Fruit fly (Drosophila melanogaster) whole organism, embryonic: ENCODE measurements around the gene CG6959.

ENCODE experiments used
- Ada2b ChIP-seq: fragments of 200-800 bp; sonication (Bioruptor generic); IDR thresholded peaks from 2 replicates; pipeline ENCODE4 v1.3.6; 2022; ENCODE audit warnings: missing biosample characterization, missing genetic modification characterization
- Atf3 ChIP-seq: fragments of 200-800 bp; sonication (Bioruptor generic); optimal IDR thresholded peaks from 3 replicates; lab custom pipeline; 2016; ENCODE audit warnings: missing biosample characterization, missing genetic modification characterization
- BEAF-32 ChIP-seq: fragments of 200-800 bp; sonication (Bioruptor generic); optimal IDR thresholded peaks from 3 replicates; lab custom pipeline; 2017; ENCODE audit warnings: missing biosample characterization, missing genetic modification characterization, mild to moderate bottlenecking, moderate library complexity, missing genetic modification reagents
- BtbVII ChIP-seq: fragments of 200-800 bp; sonication (Bioruptor generic); optimal IDR thresholded peaks from 3 replicates; lab custom pipeline; 2017; ENCODE audit warnings: missing biosample characterization, mild to moderate bottlenecking, missing genetic modification characterization
- CG10209 ChIP-seq: fragments of 200-800 bp; sonication (Bioruptor generic); optimal IDR thresholded peaks from 3 replicates; lab custom pipeline; 2017; ENCODE audit warnings: missing biosample characterization, mild to moderate bottlenecking, missing genetic modification characterization, missing genetic modification reagents
- CG10431 ChIP-seq: fragments of 200-800 bp; sonication (Bioruptor generic); optimal IDR thresholded peaks from 3 replicates; lab custom pipeline; 2018; ENCODE audit warnings: missing biosample characterization, mild to moderate bottlenecking, missing genetic modification characterization
- CG11696 ChIP-seq: fragments of 200-800 bp; sonication (Bioruptor generic); IDR thresholded peaks from 2 replicates; pipeline ENCODE4 v1.3.6; 2022; ENCODE audit warnings: missing biosample characterization, missing genetic modification characterization
- CG14860 ChIP-seq: fragments of 200-800 bp; sonication (Bioruptor generic); IDR thresholded peaks from 3 replicates; pipeline ENCODE4 v1.3.6; 2022; ENCODE audit warnings: missing biosample characterization, missing genetic modification characterization; ENCODE audit not compliant: partially characterized antibody
- CG15073 ChIP-seq: fragments of 200-800 bp; sonication (Bioruptor generic); optimal IDR thresholded peaks from 2 replicates; lab custom pipeline; 2016; ENCODE audit warnings: missing biosample characterization, missing genetic modification characterization
- CG1603 ChIP-seq: fragments of 200-800 bp; sonication (Bioruptor generic); optimal IDR thresholded peaks from 2 replicates; lab custom pipeline; 2019; ENCODE audit warnings: missing biosample characterization, mild to moderate bottlenecking, missing genetic modification characterization, moderate library complexity
- CG17186 ChIP-seq: fragments of 200-800 bp; sonication (Bioruptor generic); optimal IDR thresholded peaks from 3 replicates; lab custom pipeline; 2017; ENCODE audit warnings: missing biosample characterization, missing genetic modification reagents, missing genetic modification characterization
- CG31388 ChIP-seq: fragments of 200-800 bp; sonication (Bioruptor generic); optimal IDR thresholded peaks from 2 replicates; lab custom pipeline; 2016; ENCODE audit warnings: missing biosample characterization, missing genetic modification characterization
- CG3847 ChIP-seq: fragments of 200-800 bp; sonication (Bioruptor generic); IDR thresholded peaks from 2 replicates; pipeline ENCODE4 v1.3.6; 2022; ENCODE audit warnings: missing biosample characterization, missing genetic modification characterization
- CG3995 ChIP-seq: fragments of 200-800 bp; sonication (Bioruptor generic); optimal IDR thresholded peaks from 3 replicates; lab custom pipeline; 2016; ENCODE audit warnings: missing biosample characterization, missing genetic modification characterization
- CG4360 ChIP-seq: fragments of 200-800 bp; sonication (Bioruptor generic); IDR thresholded peaks from 2 replicates; pipeline ENCODE4 v1.3.6; 2022; ENCODE audit warnings: missing biosample characterization, missing genetic modification characterization
- CG6272 ChIP-seq: fragments of 200-800 bp; sonication (Bioruptor generic); IDR thresholded peaks from 2 replicates; pipeline ENCODE4 v1.3.6; 2022; ENCODE audit warnings: missing biosample characterization, missing genetic modification characterization
- CG6791 ChIP-seq: fragments of 200-800 bp; sonication (Bioruptor generic); IDR thresholded peaks from 3 replicates; pipeline ENCODE4 v1.3.6; 2022; ENCODE audit warnings: missing biosample characterization, missing genetic modification characterization; ENCODE audit not compliant: partially characterized antibody
- CG7963 ChIP-seq: fragments of 200-800 bp; sonication (Bioruptor generic); IDR thresholded peaks from 3 replicates; pipeline ENCODE4 v1.3.6; 2022; ENCODE audit warnings: missing biosample characterization, missing genetic modification characterization; ENCODE audit not compliant: partially characterized antibody
- CG9609 ChIP-seq: fragments of 200-800 bp; sonication (Bioruptor generic); optimal IDR thresholded peaks from 3 replicates; lab custom pipeline; 2016; ENCODE audit warnings: missing biosample characterization, missing genetic modification characterization
- D19A ChIP-seq: fragments of 200-800 bp; optimal IDR thresholded peaks from 3 replicates; lab custom pipeline; 2019; ENCODE audit warnings: missing biosample characterization, mild to moderate bottlenecking, missing genetic modification characterization, moderate library complexity
- Doc3 ChIP-seq: fragments of 200-800 bp; sonication (Bioruptor generic); IDR thresholded peaks from 3 replicates; pipeline ENCODE4 v1.3.6; 2022; ENCODE audit warnings: missing biosample characterization, missing genetic modification characterization; ENCODE audit not compliant: partially characterized antibody
- HHEX ChIP-seq: fragments of 200-800 bp; sonication (Bioruptor generic); optimal IDR thresholded peaks from 3 replicates; lab custom pipeline; 2017; ENCODE audit warnings: missing biosample characterization, mild to moderate bottlenecking, missing genetic modification characterization, missing genetic modification reagents
- HLH4C ChIP-seq: fragments of 200-800 bp; sonication (Bioruptor generic); IDR thresholded peaks from 3 replicates; pipeline ENCODE4 v1.3.6; 2022; ENCODE audit warnings: missing biosample characterization, missing genetic modification characterization; ENCODE audit not compliant: partially characterized antibody
- Lhr ChIP-seq: fragments of 200-800 bp; sonication (Bioruptor generic); optimal IDR thresholded peaks from 3 replicates; lab custom pipeline; 2017; ENCODE audit warnings: mild to moderate bottlenecking, missing biosample characterization, missing genetic modification reagents, missing genetic modification characterization
- Lpt ChIP-seq: fragments of >200 bp; optimal IDR thresholded peaks from 2 replicates; lab custom pipeline; 2018; ENCODE audit warnings: missing biosample characterization, missing genetic modification characterization
- MESR4 ChIP-seq: fragments of 200-800 bp; sonication (Bioruptor generic); optimal IDR thresholded peaks from 2 replicates; lab custom pipeline; 2018; ENCODE audit warnings: missing biosample characterization, mild to moderate bottlenecking, missing genetic modification characterization, moderate library complexity
- Pdp1 ChIP-seq, 2 experiments: fragments of 200-800 bp; sonication (Bioruptor generic); optimal IDR thresholded peaks; 3 replicates each; lab custom pipeline; 2016; ENCODE audit warnings: missing biosample characterization in 2 of 2, missing genetic modification characterization in 2 of 2, mild to moderate bottlenecking in 1 of 2, moderate library complexity in 1 of 2
- Scr ChIP-seq: fragments of 200-800 bp; sonication (Bioruptor generic); IDR thresholded peaks from 2 replicates; pipeline ENCODE4 v1.3.6; 2022; ENCODE audit warnings: missing biosample characterization, missing genetic modification characterization; ENCODE audit not compliant: partially characterized antibody
- Six4 ChIP-seq: fragments of 200-800 bp; sonication (Bioruptor generic); optimal IDR thresholded peaks from 2 replicates; lab custom pipeline; 2016; ENCODE audit warnings: missing biosample characterization, missing genetic modification characterization
- Sox102F ChIP-seq: fragments of 200-800 bp; sonication (Bioruptor generic); optimal IDR thresholded peaks from 2 replicates; lab custom pipeline; 2018; ENCODE audit warnings: missing biosample characterization, mild to moderate bottlenecking, missing genetic modification characterization, moderate library complexity
- Sry-δ ChIP-seq: fragments of 200-800 bp; sonication (Bioruptor generic); optimal IDR thresholded peaks from 2 replicates; lab custom pipeline; 2016; ENCODE audit warnings: missing biosample characterization, missing genetic modification characterization
- Stat92E ChIP-seq, 3 experiments: fragments of >200 bp in 2 of 3; fragments of 200-800 bp in 1 of 3; sonication (Bioruptor generic) in 1 of 3; optimal IDR thresholded peaks; 2 replicates each; lab custom pipeline; 2017 to 2019; ENCODE audit warnings: missing biosample characterization in 3 of 3, missing genetic modification characterization in 3 of 3, mild to moderate bottlenecking in 1 of 3, moderate library complexity in 1 of 3
- amos ChIP-seq: fragments of 200-800 bp; sonication (Bioruptor generic); IDR thresholded peaks from 2 replicates; pipeline ENCODE4 v1.3.6; 2022; ENCODE audit warnings: missing biosample characterization, missing genetic modification characterization; ENCODE audit not compliant: partially characterized antibody
- crc ChIP-seq: fragments of 200-800 bp; sonication (Bioruptor generic); optimal IDR thresholded peaks from 2 replicates; lab custom pipeline; 2016; ENCODE audit warnings: missing biosample characterization, missing genetic modification characterization
- gcm2 ChIP-seq: fragments of 200-800 bp; sonication (Bioruptor generic); optimal IDR thresholded peaks from 2 replicates; lab custom pipeline; 2016; ENCODE audit warnings: missing biosample characterization, missing genetic modification characterization
- gem ChIP-seq: fragments of 200-800 bp; sonication (Bioruptor generic); optimal IDR thresholded peaks from 2 replicates; lab custom pipeline; 2019; ENCODE audit warnings: missing biosample characterization, mild to moderate bottlenecking, missing genetic modification characterization, moderate library complexity
- gro ChIP-seq: fragments of 200-800 bp; sonication (Bioruptor generic); optimal IDR thresholded peaks from 2 replicates; lab custom pipeline; 2016; ENCODE audit warnings: missing biosample characterization, missing genetic modification characterization
- knrl ChIP-seq: fragments of 200-800 bp; sonication (Bioruptor generic); IDR thresholded peaks from 3 replicates; pipeline ENCODE4 v1.3.6; 2022; ENCODE audit warnings: missing biosample characterization, missing genetic modification characterization; ENCODE audit not compliant: partially characterized antibody
- mam ChIP-seq: fragments of 200-800 bp; sonication (Bioruptor generic); optimal IDR thresholded peaks from 3 replicates; lab custom pipeline; 2016; ENCODE audit warnings: missing biosample characterization, missing genetic modification characterization
- odd ChIP-seq: fragments of 200-800 bp; sonication (Bioruptor generic); optimal IDR thresholded peaks from 2 replicates; lab custom pipeline; 2017; ENCODE audit warnings: missing biosample characterization, mild to moderate bottlenecking, missing genetic modification characterization
- pho ChIP-seq: fragments of 200-800 bp; sonication (Bioruptor generic); optimal IDR thresholded peaks from 2 replicates; lab custom pipeline; 2016; ENCODE audit warnings: missing biosample characterization, missing genetic modification characterization
- pzg ChIP-seq: fragments of 200-800 bp; sonication (Bioruptor generic); optimal IDR thresholded peaks from 3 replicates; lab custom pipeline; 2018; ENCODE audit warnings: missing biosample characterization, mild to moderate bottlenecking, missing genetic modification characterization, moderate library complexity
- ranshi ChIP-seq: fragments of 200-800 bp; sonication (Bioruptor generic); IDR thresholded peaks from 2 replicates; pipeline ENCODE4 v1.3.6; 2022; ENCODE audit warnings: missing biosample characterization, missing genetic modification characterization
- repo ChIP-seq: fragments of 200-800 bp; sonication (Bioruptor generic); optimal IDR thresholded peaks from 2 replicates; lab custom pipeline; 2016; ENCODE audit warnings: missing biosample characterization, missing genetic modification characterization
- row ChIP-seq: fragments of 200-800 bp; sonication (Bioruptor generic); IDR thresholded peaks from 3 replicates; pipeline ENCODE4 v1.3.6; 2022; ENCODE audit warnings: missing biosample characterization, missing genetic modification characterization
- sens ChIP-seq: fragments of 200-800 bp; sonication (Bioruptor generic); peaks from one replicate; lab custom pipeline; 2016; ENCODE audit warnings: missing biosample characterization, missing genetic modification characterization
- slbo ChIP-seq: fragments of 200-800 bp; sonication (Bioruptor generic); IDR thresholded peaks from 2 replicates; pipeline ENCODE4 v1.3.6; 2022; ENCODE audit warnings: missing biosample characterization, missing genetic modification characterization
- tna ChIP-seq: fragments of 200-800 bp; sonication (Bioruptor generic); IDR thresholded peaks from 2 replicates; pipeline ENCODE4 v1.3.6; 2022; ENCODE audit warnings: missing biosample characterization, missing genetic modification characterization; ENCODE audit not compliant: partially characterized antibody
- trem ChIP-seq: fragments of 200-800 bp; optimal IDR thresholded peaks from 3 replicates; lab custom pipeline; 2019; ENCODE audit warnings: missing biosample characterization, mild to moderate bottlenecking, missing genetic modification characterization, moderate library complexity

CG6959 gene

DNA sequence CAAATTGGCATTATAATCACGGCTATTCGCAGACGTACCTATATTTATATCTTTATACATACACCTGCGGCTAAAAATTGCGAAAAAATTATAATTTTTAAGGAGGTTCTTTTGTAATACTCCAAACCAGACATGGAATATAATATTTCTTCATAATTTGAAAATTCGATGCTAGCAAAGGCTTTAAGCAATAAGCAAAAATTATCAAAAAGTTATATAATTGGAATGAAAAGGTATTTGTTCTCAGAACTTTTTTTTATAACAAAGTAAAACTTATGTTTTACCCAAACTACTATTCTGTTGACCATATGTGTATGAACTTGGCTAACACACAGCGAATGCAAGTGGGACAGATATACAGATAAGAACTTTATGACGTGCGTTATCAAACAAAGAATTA, 63.7 kb downstream of the CG6959 start:
- no peak for TF ChIP-seq mam (GFP tag; lab: Kevin White, UChicago)
- TF ChIP-seq pzg (GFP tag; lab: Kevin White, UChicago), result no peak
- TF ChIP-seq Lhr, result no peak
- TF ChIP-seq gem (tag; lab: Kevin White, UChicago), result peak; percentile 11
- no peak for TF ChIP-seq Atf3 (GFP tag; lab: Kevin White, UChicago)
- TF ChIP-seq CG11696, result peak; percentile 75
- TF ChIP-seq CG31388 (GFP tag; lab: Kevin White, UChicago), result no peak
- no peak for TF ChIP-seq Six4 (GFP tag; lab: Kevin White, UChicago)
- TF ChIP-seq Sox102F, result peak; percentile 5
- no peak for TF ChIP-seq ranshi (GFP tag; lab: Robert Waterston, UW)
- TF ChIP-seq CG9609 (GFP tag; lab: Kevin White, UChicago), result no peak
- no peak for TF ChIP-seq crc (GFP tag; lab: Kevin White, UChicago)
- TF ChIP-seq Lpt (GFP tag; lab: Kevin White, UChicago), result no peak
- peak in 1 of 2 experiments; percentile 26 for TF ChIP-seq Pdp1 (GFP tag; optimal IDR thresholded peaks at IDR 0.05; lab: Kevin White, UChicago)
- peak; percentile 72 for TF ChIP-seq sens
- no peak for TF ChIP-seq CG4360 (GFP tag; lab: Robert Waterston, UW)
- TF ChIP-seq D19A, result no peak

DNA sequence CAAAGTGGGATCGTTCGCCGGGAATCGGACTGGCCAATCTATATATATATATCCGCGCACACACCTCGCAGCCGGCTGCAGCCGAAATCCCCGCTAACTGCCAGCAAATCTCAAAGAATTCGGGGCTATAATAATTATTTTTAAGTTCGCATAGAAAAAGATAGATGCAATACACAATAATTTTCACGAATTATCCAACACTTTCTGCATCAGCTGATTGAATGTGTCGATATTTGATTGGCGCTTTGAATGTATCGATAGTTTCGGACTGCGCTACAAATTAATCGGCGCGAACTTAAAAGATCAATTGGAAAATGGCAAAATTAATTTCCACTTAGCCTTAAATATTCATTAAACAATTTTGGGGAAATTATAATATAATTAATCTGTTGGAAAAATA, 72.5 kb downstream of the CG6959 start, which contains the start of gene Sbf:
Gene Sbf, minus strand, starts transcription at position 169 of the 400 bp plus-strand sequence.
- TF ChIP-seq row (GFP tag; lab: Robert Waterston, UW) (peak; percentile 19; the same call in 1 of the 3 replicates), amos (peak; percentile 92), Sry-δ (GFP tag; lab: Kevin White, UChicago) (peak; percentile 72), BEAF-32 (GFP tag; lab: Kevin White, UChicago) (peak; percentile 87), Doc3 (peak; percentile 76), HHEX (GFP tag; lab: Kevin White, UChicago) (no peak), CG1603 (no peak), pho (GFP tag; lab: Kevin White, UChicago) (peak; percentile 28), Stat92E (GFP tag; optimal IDR thresholded peaks at IDR 0.05; lab: Kevin White, UChicago) (peak in 1 of 3 experiments; percentile 10), CG3847 (peak; percentile 58; the same call in 1 of the 2 replicates), tna (GFP tag; lab: Robert Waterston, UW) (peak; percentile 67), CG7963 (peak; percentile 81; the same call in 2 of the 3 replicates), pzg (GFP tag; lab: Kevin White, UChicago) (peak; percentile 89), knrl (GFP tag; lab: Robert Waterston, UW) (peak; percentile 75), CG10431 (GFP tag; lab: Kevin White, UChicago) (no peak), gro (GFP tag; lab: Kevin White, UChicago) (peak; percentile 69), Ada2b (no peak), CG3995 (GFP tag; lab: Kevin White, UChicago) (peak; percentile 65), MESR4 (GFP tag; lab: Kevin White, UChicago) (peak; percentile 71), sens (peak; percentile 63), gcm2 (GFP tag; lab: Kevin White, UChicago) (peak; percentile 6), HLH4C (GFP tag; lab: Robert Waterston, UW) (peak; percentile 76), BtbVII (GFP tag; lab: Kevin White, UChicago) (no peak), odd (GFP tag; lab: Kevin White, UChicago) (no peak), CG10209 (GFP tag; lab: Kevin White, UChicago) (no peak), CG15073 (GFP tag; lab: Kevin White, UChicago) (no peak), repo (GFP tag; lab: Kevin White, UChicago) (peak; percentile 6), slbo (peak; percentile 28; the same call in 1 of the 2 replicates), CG6791 (GFP tag; lab: Robert Waterston, UW) (peak; percentile 87), CG17186 (GFP tag; lab: Kevin White, UChicago) (peak; percentile 85), trem (tag; lab: Kevin White, UChicago) (peak; percentile 81), CG14860 (peak; percentile 77), Scr (GFP tag; lab: Robert Waterston, UW) (peak; percentile 87), CG6272 (GFP tag; lab: Robert Waterston, UW) (peak; percentile 12; the same call in 1 of the 2 replicates)
